Worm (Caenorhabditis elegans): Measurements from ENCODE around the gene ags-3.

DNA sequence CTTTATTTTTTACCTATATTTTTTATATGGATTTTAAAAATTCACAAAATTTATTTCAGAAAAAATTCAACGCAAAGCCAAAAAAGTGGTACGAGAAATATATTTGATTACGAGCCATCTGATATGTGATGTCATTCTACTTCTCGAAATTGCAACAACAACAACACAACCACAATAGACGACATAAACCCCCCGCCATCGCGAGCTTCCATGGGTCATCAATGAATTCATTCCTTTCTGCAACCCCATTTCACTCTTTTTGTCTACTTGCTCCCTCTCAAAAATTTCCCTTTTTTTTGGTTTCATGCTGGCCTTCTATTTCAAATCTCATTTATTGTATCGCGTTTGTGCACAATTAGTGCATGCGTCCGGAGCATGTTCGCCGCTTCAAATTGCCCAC is 44.5 kb upstream of the ags-3 start:
- no peak for TF ChIP-seq unc-55 (GFP tag; optimal IDR thresholded peaks at IDR 0.05)
- TF ChIP-seq crh-2 (tag; optimal IDR thresholded peaks at IDR 0.05): no peak
